Worm (Caenorhabditis elegans) whole organism, mixed stage, embryonic: ENCODE results near the gene T02D1.4.

ENCODE experiments used
- M03D4.4 ChIP-seq: sonication (generic microtip); optimal IDR thresholded peaks from 2 replicates; lab custom pipeline; 2017; ENCODE audit warnings: mild to moderate bottlenecking, missing genetic modification characterization, missing compliant biosample characterization
- bed-3 ChIP-seq: fragments of 200-800 bp; sonication (Bioruptor generic); optimal IDR thresholded peaks from 3 replicates; lab custom pipeline; 2018; ENCODE audit warnings: mild to moderate bottlenecking, missing genetic modification characterization, moderate library complexity, missing compliant biosample characterization
- blmp-1 ChIP-seq: fragments of 150-350 bp; optimal IDR thresholded peaks from 2 replicates; lab custom pipeline; 2014; ENCODE audit warnings: missing biosample characterization, missing genetic modification characterization
- ceh-39 ChIP-seq: fragments of 150-350 bp; optimal IDR thresholded peaks from 2 replicates; lab custom pipeline; 2014; ENCODE audit warnings: missing biosample characterization, missing genetic modification characterization
- ceh-43 ChIP-seq: fragments of 200-800 bp; sonication (Bioruptor generic); optimal IDR thresholded peaks from 2 replicates; lab custom pipeline; 2018; ENCODE audit warnings: mild to moderate bottlenecking, missing genetic modification characterization, moderate library complexity, missing compliant biosample characterization
- ces-1 ChIP-seq: fragments of 150-350 bp; optimal IDR thresholded peaks from 2 replicates; lab custom pipeline; 2014; ENCODE audit warnings: missing biosample characterization, missing genetic modification reagents, missing genetic modification characterization
- drap-1 ChIP-seq: fragments of 200-800 bp; sonication (Bioruptor generic); optimal IDR thresholded peaks from 3 replicates; lab custom pipeline; 2018; ENCODE audit warnings: mild to moderate bottlenecking, missing genetic modification characterization, missing compliant biosample characterization
- elt-1 ChIP-seq: sonication (generic microtip); optimal IDR thresholded peaks from 2 replicates; lab custom pipeline; 2017; ENCODE audit warnings: missing genetic modification characterization, mild to moderate bottlenecking, missing compliant biosample characterization, antibody characterized with exemption, moderate library complexity, borderline replicate concordance; ENCODE audit not compliant: insufficient read depth
- elt-3 ChIP-seq: fragments of 150-350 bp; optimal IDR thresholded peaks from 2 replicates; lab custom pipeline; 2014; ENCODE audit warnings: missing biosample characterization, missing genetic modification characterization
- flh-1 ChIP-seq: fragments of 200-800 bp; sonication (Bioruptor generic); optimal IDR thresholded peaks from 2 replicates; lab custom pipeline; 2018; ENCODE audit warnings: mild to moderate bottlenecking, missing genetic modification characterization, moderate library complexity, missing compliant biosample characterization
- ham-2 ChIP-seq: fragments of 200-800 bp; sonication (Bioruptor generic); optimal IDR thresholded peaks from 2 replicates; lab custom pipeline; 2018; ENCODE audit warnings: mild to moderate bottlenecking, missing genetic modification characterization, missing compliant biosample characterization
- hlh-1 ChIP-seq: fragments of 150-350 bp; optimal IDR thresholded peaks from 2 replicates; lab custom pipeline; 2014; ENCODE audit warnings: missing biosample characterization, missing genetic modification reagents, missing genetic modification characterization
- lin-13 ChIP-seq: fragments of 150-350 bp; optimal IDR thresholded peaks from 2 replicates; lab custom pipeline; 2014; ENCODE audit warnings: missing biosample characterization, missing genetic modification characterization
- lin-32 ChIP-seq: fragments of 200-800 bp; sonication (Bioruptor generic); optimal IDR thresholded peaks from 2 replicates; lab custom pipeline; 2018; ENCODE audit warnings: mild to moderate bottlenecking, missing genetic modification characterization, missing compliant biosample characterization
- lsy-2 ChIP-seq: fragments of 150-350 bp; optimal IDR thresholded peaks from 2 replicates; lab custom pipeline; 2014; ENCODE audit warnings: missing biosample characterization, missing genetic modification characterization
- mep-1 ChIP-seq: fragments of 150-350 bp; optimal IDR thresholded peaks from 2 replicates; lab custom pipeline; 2017; ENCODE audit warnings: missing biosample characterization, missing genetic modification reagents, missing genetic modification characterization, inconsistent platforms
- mls-2 ChIP-seq: sonication (generic microtip); optimal IDR thresholded peaks from 2 replicates; lab custom pipeline; 2016; ENCODE audit warnings: mild to moderate bottlenecking, missing genetic modification characterization, moderate library complexity, missing compliant biosample characterization
- nhr-12 ChIP-seq: fragments of 150-350 bp; optimal IDR thresholded peaks from 2 replicates; lab custom pipeline; 2014; ENCODE audit warnings: missing biosample characterization, missing genetic modification characterization
- nhr-2 ChIP-seq: fragments of 150-350 bp; optimal IDR thresholded peaks from 2 replicates; lab custom pipeline; 2014; ENCODE audit warnings: missing biosample characterization, missing genetic modification characterization
- nhr-237 ChIP-seq: fragments of 150-350 bp; optimal IDR thresholded peaks from 2 replicates; lab custom pipeline; 2014; ENCODE audit warnings: missing biosample characterization, missing genetic modification characterization
- nhr-28 ChIP-seq: fragments of 150-350 bp; optimal IDR thresholded peaks from 2 replicates; lab custom pipeline; 2014; ENCODE audit warnings: missing biosample characterization, missing genetic modification characterization
- nhr-76 ChIP-seq: sonication (generic microtip); optimal IDR thresholded peaks from 2 replicates; lab custom pipeline; 2017; ENCODE audit warnings: missing biosample characterization, missing genetic modification characterization
- pha-4 ChIP-seq: fragments of 150-350 bp; optimal IDR thresholded peaks from 2 replicates; lab custom pipeline; 2018; ENCODE audit warnings: missing biosample characterization, missing genetic modification reagents, missing genetic modification characterization
- sem-2 ChIP-seq: fragments of 200-800 bp; sonication (Bioruptor generic); optimal IDR thresholded peaks from 2 replicates; lab custom pipeline; 2018; ENCODE audit warnings: mild to moderate bottlenecking, missing genetic modification characterization, missing compliant biosample characterization
- snpc-4 ChIP-seq: fragments of 150-350 bp; optimal IDR thresholded peaks from 2 replicates; lab custom pipeline; 2014; ENCODE audit warnings: missing biosample characterization, missing genetic modification characterization
- tbx-8 ChIP-seq: fragments of 200-800 bp; sonication (Bioruptor generic); optimal IDR thresholded peaks from 2 replicates; lab custom pipeline; 2018; ENCODE audit warnings: mild to moderate bottlenecking, missing genetic modification characterization, moderate library complexity, missing compliant biosample characterization
- unc-120 ChIP-seq: sonication (generic microtip); optimal IDR thresholded peaks from 2 replicates; lab custom pipeline; 2017; ENCODE audit warnings: missing genetic modification characterization, missing compliant biosample characterization; ENCODE audit not compliant: poor library complexity, severe bottlenecking
- unc-39 ChIP-seq: fragments of 150-350 bp; optimal IDR thresholded peaks from 2 replicates; lab custom pipeline; 2014; ENCODE audit warnings: missing biosample characterization, missing genetic modification characterization
- unc-62 ChIP-seq: fragments of 150-350 bp; optimal IDR thresholded peaks from 2 replicates; lab custom pipeline; 2014; ENCODE audit warnings: missing biosample characterization, missing genetic modification reagents, missing genetic modification characterization
- zip-8 ChIP-seq: fragments of 150-350 bp; optimal IDR thresholded peaks from 2 replicates; lab custom pipeline; 2014; ENCODE audit warnings: missing biosample characterization, missing genetic modification characterization

T02D1.4 gene

DNA sequence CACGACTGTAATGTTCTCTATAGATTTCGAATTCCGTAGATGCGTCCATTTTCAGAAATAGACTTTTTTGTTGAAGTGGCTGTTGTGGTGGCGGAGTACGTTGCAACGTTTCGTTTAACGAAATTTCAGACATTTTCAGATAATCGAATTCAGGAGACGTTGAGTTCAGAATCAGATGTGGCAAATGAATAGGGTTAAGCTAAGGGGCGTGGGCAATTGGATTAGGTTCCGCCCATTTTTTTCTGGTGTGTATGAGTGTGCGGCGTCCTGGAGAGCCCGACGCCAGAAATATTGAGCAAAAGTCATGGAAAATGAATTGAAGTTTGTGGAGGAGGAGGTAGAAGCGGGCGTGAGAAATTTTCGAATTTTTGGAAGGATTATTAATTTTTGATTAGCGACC lies 13.8 kb downstream of the T02D1.4 start:
- TF ChIP-seq ceh-43 (GFP tag; lab: Kevin White, UChicago): no peak
- no peak for TF ChIP-seq nhr-237 (tag; lab: Kevin White, UChicago)
- TF ChIP-seq pha-4 (tag; lab: Kevin White, UChicago): no peak
- no peak for TF ChIP-seq blmp-1 (tag; lab: Kevin White, UChicago)
- no peak for TF ChIP-seq M03D4.4
- TF ChIP-seq elt-1 (tag; lab: Kevin White, UChicago): no peak
- TF ChIP-seq lin-32 (GFP tag; lab: Kevin White, UChicago): no peak
- TF ChIP-seq nhr-2 (tag; lab: Kevin White, UChicago): no peak
- no peak for TF ChIP-seq bed-3 (GFP tag; lab: Kevin White, UChicago)
- no peak for TF ChIP-seq unc-39
- no peak for TF ChIP-seq nhr-76 (tag; lab: Kevin White, UChicago)
- TF ChIP-seq, all 35 proteins: peak for 0

- TF ChIP-seq nhr-76 (tag; lab: Kevin White, UChicago): no peak
- TF ChIP-seq lsy-2 (tag; lab: Kevin White, UChicago): no peak
- no peak for TF ChIP-seq drap-1
- TF ChIP-seq unc-62 (GFP tag; lab: Kevin White, UChicago): no peak
- no peak for TF ChIP-seq unc-120 (tag; lab: Kevin White, UChicago)
- no peak for TF ChIP-seq hlh-1
- TF ChIP-seq lin-13 (tag; lab: Kevin White, UChicago): no peak
- TF ChIP-seq ces-1 (GFP tag; lab: Kevin White, UChicago): no peak
- no peak for TF ChIP-seq tbx-8 (GFP tag; lab: Kevin White, UChicago)
- no peak for TF ChIP-seq bed-3 (GFP tag; lab: Kevin White, UChicago)
- no peak for TF ChIP-seq mep-1 (tag; lab: Kevin White, UChicago)
- no peak for TF ChIP-seq nhr-237 (tag; lab: Kevin White, UChicago)
- no peak for TF ChIP-seq flh-1 (GFP tag; lab: Kevin White, UChicago)
- TF ChIP-seq blmp-1 (tag; lab: Kevin White, UChicago): no peak
- no peak for TF ChIP-seq M03D4.4
- no peak for TF ChIP-seq mls-2
- TF ChIP-seq nhr-28 (tag; lab: Kevin White, UChicago): no peak
- TF ChIP-seq nhr-2 (tag; lab: Kevin White, UChicago): no peak
- TF ChIP-seq nhr-12 (tag; lab: Kevin White, UChicago): no peak
- TF ChIP-seq unc-39: no peak
Observed at ce11 chrIV:17417723-17418122, 18.2 kb downstream of the T02D1.4 start, which contains the start of gene npr-26. Gene npr-26, minus strand, starts transcription at chrIV:17417823.

DNA sequence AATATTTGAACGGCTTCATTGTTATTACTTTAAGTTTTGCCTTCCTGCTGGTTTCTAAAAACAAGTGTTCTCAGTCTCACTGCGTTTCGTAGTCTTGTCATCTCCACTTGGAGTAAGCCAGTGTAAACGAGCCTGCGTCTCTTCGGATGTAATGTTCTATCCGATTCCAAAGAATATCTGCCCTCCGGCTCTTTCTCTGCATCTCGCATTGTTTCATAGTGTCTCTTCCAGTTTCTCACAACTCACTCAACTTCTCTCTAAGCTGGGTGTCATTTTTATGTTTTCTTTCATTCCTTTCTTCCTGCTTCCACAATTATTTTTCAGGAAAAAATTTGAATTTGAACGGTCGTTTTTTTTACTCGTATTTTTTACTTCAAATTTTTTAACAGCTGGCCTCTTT lies 27.4 kb downstream of the T02D1.4 start:
- no peak for TF ChIP-seq snpc-4 (tag; lab: Kevin White, UChicago)
- peak; percentile 17 for TF ChIP-seq ces-1 (GFP tag; lab: Kevin White, UChicago)

ce11 chrIV:17427423-17427822 lies 27.9 kb downstream of the T02D1.4 start, which contains the start of gene C06A12.3:
Gene C06A12.3, plus strand, starts transcription at chrIV:17427723.
- no peak for TF ChIP-seq unc-120 (tag; lab: Kevin White, UChicago)
- TF ChIP-seq mls-2: no peak
- no peak for TF ChIP-seq lsy-2 (tag; lab: Kevin White, UChicago)
- TF ChIP-seq M03D4.4: no peak
- TF ChIP-seq lin-32 (GFP tag; lab: Kevin White, UChicago): no peak
- TF ChIP-seq flh-1 (GFP tag; lab: Kevin White, UChicago): no peak
- TF ChIP-seq sem-2 (GFP tag; lab: Kevin White, UChicago): no peak
- no peak for TF ChIP-seq ceh-43 (GFP tag; lab: Kevin White, UChicago)
- no peak for TF ChIP-seq ceh-39 (tag; lab: Kevin White, UChicago)
- TF ChIP-seq zip-8 (tag; lab: Kevin White, UChicago): no peak
- TF ChIP-seq tbx-8 (GFP tag; lab: Kevin White, UChicago): no peak
- no peak for TF ChIP-seq pha-4 (tag; lab: Kevin White, UChicago)
- TF ChIP-seq drap-1: no peak
- TF ChIP-seq elt-3 (tag; lab: Kevin White, UChicago): no peak

ce11 chrIV:17431287-17431686 lies 31.7 kb downstream of the T02D1.4 start, which contains the start of gene lact-6:
Gene lact-6, minus strand, starts transcription at chrIV:17431387.
- no peak for TF ChIP-seq nhr-2 (tag; lab: Kevin White, UChicago)
- no peak for TF ChIP-seq unc-62 (GFP tag; lab: Kevin White, UChicago)
- no peak for TF ChIP-seq lin-13 (tag; lab: Kevin White, UChicago)
- no peak for TF ChIP-seq nhr-12 (tag; lab: Kevin White, UChicago)
- no peak for TF ChIP-seq bed-3 (GFP tag; lab: Kevin White, UChicago)
- no peak for TF ChIP-seq ceh-39 (tag; lab: Kevin White, UChicago)
- no peak for TF ChIP-seq ham-2 (GFP tag; lab: Kevin White, UChicago)
